Worm (Caenorhabditis elegans) whole organism, L4 larva: ENCODE measurements around the gene ZK892.3.

ENCODE experiments used
- Y75B8A.6 ChIP-seq: fragments of 200-800 bp; sonication (Bioruptor generic); IDR thresholded peaks from 2 replicates; pipeline ENCODE4 v1.3.6; 2022; ENCODE audit warnings: missing genetic modification reagents, missing genetic modification characterization, missing compliant biosample characterization
- ZK337.2 ChIP-seq: fragments of 200-800 bp; sonication (Bioruptor generic); IDR thresholded peaks from 2 replicates; pipeline ENCODE4 v1.3.6; 2022; ENCODE audit warnings: missing genetic modification reagents, missing genetic modification characterization, missing compliant biosample characterization
- aly-2 ChIP-seq: sonication (generic microtip); optimal IDR thresholded peaks from 2 replicates; lab custom pipeline; 2018; ENCODE audit warnings: missing biosample characterization, missing genetic modification characterization
- lin-38 ChIP-seq: fragments of 200-800 bp; sonication (Bioruptor generic); IDR thresholded peaks from 2 replicates; pipeline ENCODE4 v1.3.6; 2022; ENCODE audit warnings: missing genetic modification reagents, missing genetic modification characterization, missing compliant biosample characterization
- lin-39 ChIP-seq: fragments of 150-350 bp; optimal IDR thresholded peaks from 2 replicates; lab custom pipeline; 2014; ENCODE audit warnings: missing biosample characterization, missing genetic modification reagents, missing genetic modification characterization
- mep-1 ChIP-seq: fragments of 150-350 bp; sonication (generic microtip); optimal IDR thresholded peaks from 3 replicates; lab custom pipeline; 2014; ENCODE audit warnings: missing biosample characterization, missing genetic modification characterization
- nhr-10 ChIP-seq: fragments of 150-350 bp; optimal IDR thresholded peaks from 2 replicates; lab custom pipeline; 2014; ENCODE audit warnings: missing biosample characterization, missing genetic modification characterization
- nhr-28 ChIP-seq: fragments of 150-350 bp; optimal IDR thresholded peaks from 2 replicates; lab custom pipeline; 2014; ENCODE audit warnings: missing biosample characterization, missing genetic modification characterization
- nhr-77 ChIP-seq: fragments of 150-350 bp; optimal IDR thresholded peaks from 2 replicates; lab custom pipeline; 2014; ENCODE audit warnings: missing biosample characterization, missing genetic modification characterization
- pqm-1 ChIP-seq: sonication (generic microtip); optimal IDR thresholded peaks from 2 replicates; lab custom pipeline; 2017; ENCODE audit warnings: missing biosample characterization, missing genetic modification characterization

- no peak for TF ChIP-seq nhr-28 (tag; lab: Kevin White, UChicago)
- TF ChIP-seq lin-38: no peak
- no peak for TF ChIP-seq mep-1
- no peak for TF ChIP-seq ZK337.2 (GFP tag; lab: Robert Waterston, UW)
- no peak for TF ChIP-seq nhr-10
- no peak for TF ChIP-seq Y75B8A.6 (GFP tag; lab: Robert Waterston, UW)
- TF ChIP-seq pqm-1 (tag; lab: Kevin White, UChicago): no peak
- TF ChIP-seq lin-39 (tag; lab: Kevin White, UChicago): no peak
- no peak for TF ChIP-seq aly-2 (tag; lab: Kevin White, UChicago)
- TF ChIP-seq nhr-77: no peak
Observed at ce11 chrII:9994679-9995078, 7.0 kb upstream of the ZK892.3 start.
